Fruit fly (Drosophila melanogaster): Measurements from ENCODE around the gene CG6144.

The CG6144 gene

dm6 chr2L:10506557-10507252 is 18.2 kb downstream of the CG6144 start, which contains the start of the genes Myo31DF and CG6094 (continued):
- TF ChIP-seq MBD-R2 (GFP tag; IDR thresholded peaks at IDR 0.05): peak; percentile 58; the same call in 1 of the 2 replicates
- no peak for TF ChIP-seq CG10959 (GFP tag; IDR thresholded peaks at IDR 0.05)
- TF ChIP-seq ewg (GFP tag; optimal IDR thresholded peaks at IDR 0.05): peak; percentile 41
- peak; percentile 97 for TF ChIP-seq E2f2 (GFP tag; IDR thresholded peaks at IDR 0.05)
- no peak for TF ChIP-seq cg (GFP tag; optimal IDR thresholded peaks at IDR 0.05)
- no peak for TF ChIP-seq Doc2 (GFP tag; IDR thresholded peaks at IDR 0.05)
- TF ChIP-seq CG2875 (GFP tag; optimal IDR thresholded peaks at IDR 0.05): no peak
- TF ChIP-seq vvl (GFP tag; IDR thresholded peaks at IDR 0.05): peak; percentile 44
- TF ChIP-seq CG9437 (GFP tag; optimal IDR thresholded peaks at IDR 0.05): no peak
- peak; percentile 35 for TF ChIP-seq CG7928 (GFP tag; optimal IDR thresholded peaks at IDR 0.05)
- no peak for TF ChIP-seq Ada2b (GFP tag; IDR thresholded peaks at IDR 0.05)
- peak; percentile 38 for TF ChIP-seq CG7786 (GFP tag; optimal IDR thresholded peaks at IDR 0.05)
- TF ChIP-seq br (optimal IDR thresholded peaks at IDR 0.05): no peak
- TF ChIP-seq CrebB (tag; optimal IDR thresholded peaks at IDR 0.05): peak; percentile 17
- no peak for TF ChIP-seq Poxn (GFP tag; IDR thresholded peaks at IDR 0.05)
- no peak for TF ChIP-seq dmrt11E (tag; optimal IDR thresholded peaks at IDR 0.05)
- TF ChIP-seq CG6791 (GFP tag; IDR thresholded peaks at IDR 0.05; ENCODE audit: partially characterized antibody): peak; percentile 68; the same call in 2 of the 3 replicates
- TF ChIP-seq Dek (tag; optimal IDR thresholded peaks at IDR 0.05): peak; percentile 33
- no peak for TF ChIP-seq MTF-1 (GFP tag; optimal IDR thresholded peaks at IDR 0.05; ENCODE audit: borderline replicate concordance)
- peak; percentile 65 for TF ChIP-seq sd (tag; optimal IDR thresholded peaks at IDR 0.05)
- no peak for TF ChIP-seq gt (GFP tag; IDR thresholded peaks at IDR 0.05)
- TF ChIP-seq Opbp (GFP tag; IDR thresholded peaks at IDR 0.05; ENCODE audit: partially characterized antibody): peak; percentile 66
- 0 out of 2 replicates have a peak, but pooled peaks have one; percentile 13 for TF ChIP-seq sens-2 (GFP tag; IDR thresholded peaks at IDR 0.05)
- TF ChIP-seq CG2120 (GFP tag; optimal IDR thresholded peaks at IDR 0.05): peak; percentile 47
- TF ChIP-seq p53 (GFP tag; optimal IDR thresholded peaks at IDR 0.05): no peak
- peak; percentile 22; the same call in 1 of the 2 replicates for TF ChIP-seq Ptx1 (GFP tag; IDR thresholded peaks at IDR 0.05)
- peak; percentile 81 for TF ChIP-seq HmgZ (tag; optimal IDR thresholded peaks at IDR 0.05)
- TF ChIP-seq chm (GFP tag; IDR thresholded peaks at IDR 0.05): peak; percentile 78
- no peak for TF ChIP-seq CG8388 (GFP tag; optimal IDR thresholded peaks at IDR 0.05)
- TF ChIP-seq CG2199 (GFP tag; IDR thresholded peaks at IDR 0.05): peak; percentile 87; the same call in 2 of the 3 replicates
- TF ChIP-seq CG3995 (GFP tag; optimal IDR thresholded peaks at IDR 0.05): no peak
- TF ChIP-seq D19B (GFP tag; optimal IDR thresholded peaks at IDR 0.05): no peak
- TF ChIP-seq CG31388 (GFP tag; optimal IDR thresholded peaks at IDR 0.05): no peak
- TF ChIP-seq CG18619 (GFP tag; optimal IDR thresholded peaks at IDR 0.05): no peak
- peak; percentile 90 for TF ChIP-seq CG5180 (GFP tag; optimal IDR thresholded peaks at IDR 0.05)
- TF ChIP-seq BEAF-32 (GFP tag; optimal IDR thresholded peaks at IDR 0.05): peak; percentile 61
- no peak for TF ChIP-seq wor (GFP tag; IDR thresholded peaks at IDR 0.05)
- TF ChIP-seq CG6854 (GFP tag; optimal IDR thresholded peaks at IDR 0.05): peak; percentile 44
- TF ChIP-seq CHES-1-like (GFP tag; optimal IDR thresholded peaks at IDR 0.05): peak; percentile 80
- TF ChIP-seq Drgx (GFP tag; IDR thresholded peaks at IDR 0.05): no peak
- no peak for TF ChIP-seq CG8359 (GFP tag; optimal IDR thresholded peaks at IDR 0.05; ENCODE audit: borderline replicate concordance)
- TF ChIP-seq CG10543 (GFP tag; optimal IDR thresholded peaks at IDR 0.05): peak; percentile 44
- TF ChIP-seq CG11723 (GFP tag; optimal IDR thresholded peaks at IDR 0.05): no peak
- peak; percentile 81 for TF ChIP-seq CG14710 (tag; optimal IDR thresholded peaks at IDR 0.05)
- TF ChIP-seq CG4424 (GFP tag; optimal IDR thresholded peaks at IDR 0.05): peak; percentile 25
- TF ChIP-seq Hand (GFP tag; optimal IDR thresholded peaks at IDR 0.05): no peak
- TF ChIP-seq otp (GFP tag; IDR thresholded peaks at IDR 0.05): no peak
- TF ChIP-seq cas (GFP tag; IDR thresholded peaks at IDR 0.05): no peak
- TF ChIP-seq CG4730 (GFP tag; IDR thresholded peaks at IDR 0.05): no peak
- TF ChIP-seq Side (GFP tag; optimal IDR thresholded peaks at IDR 0.05): peak; percentile 51

Measured in whole organism, embryonic.